Worm (Caenorhabditis elegans): ENCODE data around the gene str-71.

DNA sequence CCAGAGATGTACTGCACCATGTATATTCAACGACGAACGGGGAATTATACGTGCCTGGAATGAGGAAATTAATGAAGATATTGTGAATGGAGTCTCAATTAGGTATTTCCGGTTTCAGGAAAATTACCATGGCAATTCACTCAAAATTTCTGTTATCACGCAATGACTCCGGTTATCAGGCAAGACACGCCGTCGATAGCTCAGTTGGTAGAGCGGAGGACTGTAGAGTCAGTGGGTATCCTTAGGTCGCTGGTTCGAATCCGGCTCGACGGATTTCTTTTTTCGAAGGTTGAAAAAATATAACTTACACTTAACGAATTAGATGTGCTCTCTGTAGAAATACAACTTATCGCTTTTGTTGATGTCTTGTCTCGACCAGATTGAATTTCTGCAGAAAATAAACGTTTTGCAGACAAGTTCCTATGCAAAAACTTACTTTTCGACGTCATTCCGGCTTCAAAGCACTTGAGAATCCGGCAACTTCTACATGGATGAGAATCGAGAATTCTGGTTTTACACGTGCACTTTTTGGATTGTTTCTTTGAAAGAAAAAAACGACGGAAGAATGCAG lies 21.6 kb upstream of the str-71 start:
- TF ChIP-seq fkh-10 (GFP tag; optimal IDR thresholded peaks at IDR 0.05) (no peak), unc-130 (GFP tag; optimal IDR thresholded peaks at IDR 0.05) (no peak)
